Worm (Caenorhabditis elegans) whole organism, young adult: ENCODE results near the gene evl-18.

Experiments
- B0336.3 ChIP-seq: fragments of 200-800 bp; sonication (Bioruptor generic); IDR thresholded peaks from 2 replicates; pipeline ENCODE4 v1.3.6; 2022; ENCODE audit warnings: missing genetic modification characterization, missing compliant biosample characterization
- D2030.7 ChIP-seq: fragments of 200-800 bp; sonication (Bioruptor generic); IDR thresholded peaks from 2 replicates; pipeline ENCODE4 v1.3.6; 2022; ENCODE audit warnings: missing genetic modification reagents, missing genetic modification characterization, missing compliant biosample characterization
- F10E7.11 ChIP-seq: sonication (generic microtip); optimal IDR thresholded peaks from 2 replicates; lab custom pipeline; 2017; ENCODE audit warnings: mild to moderate bottlenecking, missing genetic modification characterization, moderate library complexity, missing compliant biosample characterization
- F37B4.10 ChIP-seq: fragments of 200-800 bp; sonication (Bioruptor generic); IDR thresholded peaks from 2 replicates; pipeline ENCODE4 v1.3.6; 2022; ENCODE audit warnings: missing genetic modification characterization, missing compliant biosample characterization
- F57A8.1 ChIP-seq: fragments of 200-800 bp; sonication (Bioruptor generic); optimal IDR thresholded peaks from 2 replicates; lab custom pipeline; 2018; ENCODE audit warnings: mild to moderate bottlenecking, missing genetic modification characterization, moderate library complexity, missing compliant biosample characterization
- K12H6.12 ChIP-seq: fragments of 200-800 bp; sonication (Bioruptor generic); optimal IDR thresholded peaks from 2 replicates; lab custom pipeline; 2018; ENCODE audit warnings: mild to moderate bottlenecking, missing genetic modification characterization, missing compliant biosample characterization
- aptf-2 ChIP-seq: fragments of 200-800 bp; sonication (Bioruptor generic); conservative IDR thresholded peaks from 2 replicates; pipeline ENCODE4 v1.3.6; 2022; ENCODE audit warnings: missing genetic modification reagents, missing genetic modification characterization, missing compliant biosample characterization
- atf-7 ChIP-seq: sonication (generic microtip); optimal IDR thresholded peaks from 2 replicates; lab custom pipeline; 2017; ENCODE audit warnings: mild to moderate bottlenecking, missing genetic modification characterization, missing compliant biosample characterization
- athp-1 ChIP-seq: sonication (generic microtip); optimal IDR thresholded peaks from 2 replicates; lab custom pipeline; 2017; ENCODE audit warnings: mild to moderate bottlenecking, missing genetic modification characterization, missing compliant biosample characterization
- bed-1 ChIP-seq: fragments of 200-800 bp; sonication (Bioruptor generic); IDR thresholded peaks from 2 replicates; pipeline ENCODE4 v1.3.6; 2022; ENCODE audit warnings: missing genetic modification reagents, missing genetic modification characterization, missing compliant biosample characterization
- bed-2 ChIP-seq: fragments of 200-800 bp; sonication (Bioruptor generic); IDR thresholded peaks from 2 replicates; pipeline ENCODE4 v1.3.6; 2022; ENCODE audit warnings: missing genetic modification reagents, missing genetic modification characterization, missing compliant biosample characterization
- ceh-27 ChIP-seq: fragments of 200-800 bp; sonication (Bioruptor generic); optimal IDR thresholded peaks from 2 replicates; lab custom pipeline; 2018; ENCODE audit warnings: mild to moderate bottlenecking, missing genetic modification characterization, moderate library complexity, missing compliant biosample characterization
- chd-7 ChIP-seq: sonication (generic microtip); optimal IDR thresholded peaks from 2 replicates; lab custom pipeline; 2016; ENCODE audit warnings: mild to moderate bottlenecking, missing genetic modification characterization, moderate library complexity, missing compliant biosample characterization
- dox-1 ChIP-seq: fragments of 200-800 bp; sonication (Bioruptor generic); IDR thresholded peaks from 2 replicates; pipeline ENCODE4 v1.3.6; 2022; ENCODE audit warnings: missing genetic modification reagents, missing genetic modification characterization, missing compliant biosample characterization
- ekl-4 ChIP-seq: fragments of 200-800 bp; sonication (Bioruptor generic); IDR thresholded peaks from 2 replicates; pipeline ENCODE4 v1.3.6; 2022; ENCODE audit warnings: missing genetic modification reagents, missing genetic modification characterization, missing compliant biosample characterization
- ets-4 ChIP-seq: fragments of 200-800 bp; sonication (Bioruptor generic); optimal IDR thresholded peaks from 2 replicates; lab custom pipeline; 2018; ENCODE audit warnings: mild to moderate bottlenecking, missing genetic modification characterization, missing compliant biosample characterization
- gei-17 ChIP-seq: fragments of 200-800 bp; sonication (Bioruptor generic); optimal IDR thresholded peaks from 2 replicates; lab custom pipeline; 2018; ENCODE audit warnings: mild to moderate bottlenecking, missing genetic modification characterization, missing compliant biosample characterization
- hlh-12 ChIP-seq: sonication (generic microtip); optimal IDR thresholded peaks from 2 replicates; lab custom pipeline; 2016; ENCODE audit warnings: missing genetic modification characterization, missing compliant biosample characterization
- lag-1 ChIP-seq: fragments of 200-800 bp; sonication (Bioruptor generic); IDR thresholded peaks from 2 replicates; pipeline ENCODE4 v1.3.6; 2022; ENCODE audit warnings: missing genetic modification reagents, missing genetic modification characterization, missing compliant biosample characterization
- lin-35 ChIP-seq, 3 experiments: fragments of 150-350 bp in 2 of 3; sonication (generic microtip) in 1 of 3; optimal IDR thresholded peaks; 2 replicates each; lab custom pipeline; 2014 to 2018; ENCODE audit warnings: missing biosample characterization in 3 of 3, missing genetic modification characterization in 3 of 3, missing genetic modification reagents in 3 of 3
- lin-40 ChIP-seq: sonication (generic microtip); optimal IDR thresholded peaks from 2 replicates; lab custom pipeline; 2016; ENCODE audit warnings: missing genetic modification characterization, mild to moderate bottlenecking, missing compliant biosample characterization, missing genotype, missing genetic modification reagents
- lin-54 ChIP-seq: fragments of 200-800 bp; sonication (Bioruptor generic); optimal IDR thresholded peaks from 2 replicates; lab custom pipeline; 2018; ENCODE audit warnings: mild to moderate bottlenecking, missing genetic modification characterization, missing compliant biosample characterization
- lir-1 ChIP-seq: fragments of 200-800 bp; sonication (Bioruptor generic); conservative IDR thresholded peaks from 2 replicates; pipeline ENCODE4 v1.3.6; 2022; ENCODE audit warnings: missing genetic modification reagents, missing genetic modification characterization, missing compliant biosample characterization
- madf-6 ChIP-seq: fragments of 200-800 bp; sonication (Bioruptor generic); IDR thresholded peaks from 2 replicates; pipeline ENCODE4 v1.3.6; 2022; ENCODE audit warnings: missing genetic modification reagents, missing genetic modification characterization, missing compliant biosample characterization
- mcd-1 ChIP-seq: fragments of 200-800 bp; sonication (Bioruptor generic); IDR thresholded peaks from 2 replicates; pipeline ENCODE4 v1.3.6; 2022; ENCODE audit warnings: missing genetic modification reagents, missing genetic modification characterization, missing compliant biosample characterization
- nhr-27 ChIP-seq: fragments of 200-800 bp; sonication (Bioruptor generic); optimal IDR thresholded peaks from 2 replicates; lab custom pipeline; 2018; ENCODE audit warnings: mild to moderate bottlenecking, missing genetic modification characterization, moderate library complexity, missing compliant biosample characterization
- nhr-80 ChIP-seq: sonication (generic microtip); optimal IDR thresholded peaks from 2 replicates; lab custom pipeline; 2016; ENCODE audit warnings: missing genetic modification characterization, missing compliant biosample characterization
- nhr-90 ChIP-seq: sonication (generic microtip); optimal IDR thresholded peaks from 2 replicates; lab custom pipeline; 2016; ENCODE audit warnings: missing genotype, mild to moderate bottlenecking, missing genetic modification characterization, missing compliant biosample characterization
- repo-1 ChIP-seq: sonication (generic microtip); optimal IDR thresholded peaks from 2 replicates; lab custom pipeline; 2017; ENCODE audit warnings: mild to moderate bottlenecking, missing genetic modification characterization, missing compliant biosample characterization
- rpc-1 ChIP-seq, 2 experiments: fragments of 150-350 bp in 1 of 2; sonication (generic microtip) in 1 of 2; optimal IDR thresholded peaks; 2 replicates each; lab custom pipeline; 2014 to 2018; ENCODE audit warnings: missing biosample characterization in 1 of 2, missing genetic modification characterization in 1 of 2, missing genetic modification reagents in 1 of 2, missing genotype in 1 of 2
- sdz-38 ChIP-seq: sonication (generic microtip); optimal IDR thresholded peaks from 2 replicates; lab custom pipeline; 2016; ENCODE audit warnings: missing genotype, missing genetic modification characterization, missing compliant biosample characterization
- snpc-3.4 ChIP-seq: sonication (generic microtip); optimal IDR thresholded peaks from 2 replicates; lab custom pipeline; 2017; ENCODE audit warnings: missing genetic modification characterization, mild to moderate bottlenecking, missing compliant biosample characterization, antibody characterized with exemption, moderate library complexity, missing genotype, missing genetic modification reagents
- snpc-4 ChIP-seq, 5 experiments: fragments of 150-350 bp in 1 of 5; sonication (generic microtip) in 4 of 5; optimal IDR thresholded peaks; 2 replicates each; lab custom pipeline; 2014 to 2018; ENCODE audit warnings: missing genetic modification characterization in 5 of 5, missing biosample characterization in 3 of 5, antibody characterized with exemption in 2 of 5, mild to moderate bottlenecking in 2 of 5, missing compliant biosample characterization in 2 of 5, missing genotype in 2 of 5, moderate library complexity in 2 of 5, missing genetic modification reagents in 1 of 5
- somi-1 ChIP-seq: fragments of 200-800 bp; sonication (Bioruptor generic); optimal IDR thresholded peaks from 2 replicates; lab custom pipeline; 2018; ENCODE audit warnings: mild to moderate bottlenecking, missing genetic modification characterization, missing compliant biosample characterization
- tbp1 ChIP-seq: fragments of 200-800 bp; sonication (Bioruptor generic); optimal IDR thresholded peaks from 2 replicates; lab custom pipeline; 2018; ENCODE audit warnings: mild to moderate bottlenecking, missing genetic modification characterization, missing compliant biosample characterization
- unc-130 ChIP-seq: sonication (generic microtip); optimal IDR thresholded peaks from 2 replicates; lab custom pipeline; 2016; ENCODE audit warnings: missing genetic modification reagents, missing genetic modification characterization, missing compliant biosample characterization
- zfh-2 ChIP-seq: fragments of 200-800 bp; sonication (Bioruptor generic); conservative IDR thresholded peaks from 2 replicates; pipeline ENCODE4 v1.3.6; 2022; ENCODE audit warnings: missing genetic modification reagents, missing genetic modification characterization, missing compliant biosample characterization
- ztf-28 ChIP-seq: fragments of 200-800 bp; sonication (Bioruptor generic); IDR thresholded peaks from 2 replicates; pipeline ENCODE4 v1.3.6; 2022; ENCODE audit warnings: missing genetic modification reagents, missing genetic modification characterization, missing compliant biosample characterization

evl-18 gene

DNA sequence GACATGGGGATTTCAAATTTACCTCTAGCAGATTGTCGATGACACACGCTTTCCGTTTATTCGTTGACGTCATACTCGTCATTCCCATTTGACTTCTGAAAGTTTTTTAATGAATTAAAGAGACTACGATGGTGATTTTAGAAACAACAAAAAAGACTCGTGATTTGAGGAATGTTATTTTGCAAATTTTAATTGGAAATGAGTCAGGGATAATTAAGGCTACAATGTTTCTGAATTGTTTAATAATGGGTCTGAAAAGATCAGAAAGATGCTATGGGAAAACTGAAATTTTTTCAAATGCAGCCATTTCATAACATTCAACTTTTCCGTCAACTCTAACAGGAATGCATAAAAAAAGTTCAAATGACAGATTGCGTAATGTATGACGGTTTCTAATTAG is 30.6 kb upstream of the evl-18 start, which contains the start of gene C44F1.1:
TSS of gene C44F1.1 (minus strand) at position 101 of the 400 bp plus-strand sequence.
- TF ChIP-seq aptf-2 (GFP tag; lab: Robert Waterston, UW) (no peak), lag-1 (no peak), athp-1 (no peak), zfh-2 (GFP tag; lab: Robert Waterston, UW) (no peak), nhr-90 (tag; lab: Kevin White, UChicago) (no peak), nhr-27 (tag; lab: Kevin White, UChicago) (no peak), ets-4 (GFP tag; lab: Kevin White, UChicago) (no peak), lin-35 (GFP tag; optimal IDR thresholded peaks at IDR 0.05; lab: Kevin White, UChicago) (no peak), rpc-1 (optimal IDR thresholded peaks at IDR 0.05; lab: Kevin White, UChicago) (no peak), rpc-1 (tag; optimal IDR thresholded peaks at IDR 0.05; lab: Kevin White, UChicago) (no peak), bed-2 (GFP tag; lab: Robert Waterston, UW) (no peak), tbp1 (no peak), ekl-4 (GFP tag; lab: Robert Waterston, UW) (no peak)

DNA sequence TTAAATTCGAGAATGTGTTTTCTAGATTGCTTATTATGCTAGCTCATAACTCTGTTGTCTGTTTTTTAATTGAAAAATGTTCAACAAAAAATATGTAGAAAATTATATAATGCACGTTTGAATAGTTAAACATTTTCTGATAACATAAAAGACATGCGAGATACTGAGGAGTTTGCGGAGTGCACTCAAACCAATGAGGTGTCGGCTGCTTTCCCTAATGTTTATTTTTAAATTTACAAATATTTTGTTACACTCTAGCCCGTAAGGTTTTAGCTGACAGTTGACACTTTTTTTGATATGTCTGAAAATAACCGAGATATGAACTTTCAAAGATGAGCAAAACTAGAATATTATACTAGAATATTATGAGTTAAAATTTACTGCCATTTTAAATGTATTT is 29.7 kb upstream of the evl-18 start:
- TF ChIP-seq zfh-2 (GFP tag; lab: Robert Waterston, UW) (no peak), snpc-4 (GFP tag; optimal IDR thresholded peaks at IDR 0.05; lab: Kevin White, UChicago) (no peak), snpc-4 (tag; optimal IDR thresholded peaks at IDR 0.05; lab: Kevin White, UChicago) (peak in 3 of 4 experiments; percentile 46 to 81 (median 59))

DNA sequence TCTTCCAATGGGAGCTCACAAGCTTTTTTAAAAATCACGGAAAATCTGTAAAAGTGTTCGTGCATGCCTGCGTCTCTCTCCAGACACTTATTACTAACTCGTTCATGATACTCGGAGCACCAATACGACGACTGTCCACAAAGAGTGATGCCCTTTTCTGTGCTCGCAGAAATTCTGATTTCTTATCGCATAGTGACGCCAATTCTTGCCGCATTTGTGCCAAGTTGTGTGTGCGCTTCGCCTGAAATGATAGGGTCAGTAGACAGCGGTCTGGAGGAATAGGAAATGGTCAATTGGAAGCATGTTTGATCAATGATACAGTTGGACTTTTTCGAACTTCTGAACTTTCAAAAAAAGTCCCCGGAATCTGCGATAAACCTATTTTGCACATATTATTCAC is 29.2 kb upstream of the evl-18 start:
- TF ChIP-seq lin-40 (tag; lab: Kevin White, UChicago) = no peak
- TF ChIP-seq lin-54 (GFP tag; lab: Kevin White, UChicago) = no peak
- no peak for TF ChIP-seq snpc-3.4 (tag; lab: Kevin White, UChicago)
- TF ChIP-seq F37B4.10 (GFP tag; lab: Robert Waterston, UW) = no peak
- peak; percentile 91 for TF ChIP-seq nhr-80 (tag; lab: Kevin White, UChicago)
- TF ChIP-seq F57A8.1 = no peak
- TF ChIP-seq bed-1 (GFP tag; lab: Robert Waterston, UW) = no peak
- no peak for TF ChIP-seq mcd-1 (GFP tag; lab: Robert Waterston, UW)
- TF ChIP-seq chd-7 (tag; lab: Kevin White, UChicago) = no peak
- no peak for TF ChIP-seq B0336.3
- TF ChIP-seq atf-7 (tag; lab: Kevin White, UChicago) = peak; percentile 2
- TF ChIP-seq dox-1 (GFP tag; lab: Robert Waterston, UW) = peak; percentile 27; the same call in 1 of the 2 replicates
- TF ChIP-seq ztf-28 (GFP tag; lab: Robert Waterston, UW) = no peak
- TF ChIP-seq ceh-27 (GFP tag; lab: Kevin White, UChicago) = no peak
- TF ChIP-seq sdz-38 (tag; lab: Kevin White, UChicago) = no peak
- no peak for TF ChIP-seq ekl-4 (GFP tag; lab: Robert Waterston, UW)
- TF ChIP-seq K12H6.12 (tag; lab: Kevin White, UChicago) = no peak
- TF ChIP-seq D2030.7 = no peak
- no peak for TF ChIP-seq gei-17 (GFP tag; lab: Kevin White, UChicago)
- TF ChIP-seq somi-1 = no peak
- no peak for TF ChIP-seq repo-1

DNA sequence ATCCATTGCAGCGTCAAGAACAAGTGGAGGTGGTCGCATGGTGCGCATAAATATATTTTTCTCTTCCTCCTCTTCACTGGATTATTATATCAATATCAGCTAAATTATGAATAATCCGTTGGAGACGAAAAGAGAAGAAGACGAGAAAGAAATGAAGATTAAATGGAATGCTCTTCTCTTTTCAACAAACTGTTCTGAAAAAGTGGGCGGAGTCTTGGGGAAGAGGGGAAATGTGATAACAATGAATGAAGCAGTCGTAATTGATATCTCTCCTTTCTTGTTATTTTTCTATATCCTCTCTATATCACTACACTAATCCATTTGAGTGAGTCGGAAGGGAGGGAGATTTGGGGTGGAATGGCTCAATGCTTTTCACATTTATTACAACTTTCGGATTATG is 24.5 kb upstream of the evl-18 start, which contains the start of gene arcp-1:
TSS of gene arcp-1 (minus strand) at position 101 of the 400 bp plus-strand sequence.
- TF ChIP-seq unc-130 (GFP tag; lab: Kevin White, UChicago) (no peak), rpc-1 (optimal IDR thresholded peaks at IDR 0.05; lab: Kevin White, UChicago) (no peak), rpc-1 (tag; optimal IDR thresholded peaks at IDR 0.05; lab: Kevin White, UChicago) (no peak), zfh-2 (GFP tag; lab: Robert Waterston, UW) (no peak), lin-40 (tag; lab: Kevin White, UChicago) (no peak), F10E7.11 (no peak), hlh-12 (tag; lab: Kevin White, UChicago) (no peak), madf-6 (GFP tag; lab: Robert Waterston, UW) (no peak), lir-1 (GFP tag; lab: Robert Waterston, UW) (no peak)
